Fruit fly (Drosophila melanogaster): Measurements from ENCODE around the gene CG14671.
A peak's percentile ranks its signal among the peaks of the same experiment; 100 is the strongest.

Gene CG14671

DNA sequence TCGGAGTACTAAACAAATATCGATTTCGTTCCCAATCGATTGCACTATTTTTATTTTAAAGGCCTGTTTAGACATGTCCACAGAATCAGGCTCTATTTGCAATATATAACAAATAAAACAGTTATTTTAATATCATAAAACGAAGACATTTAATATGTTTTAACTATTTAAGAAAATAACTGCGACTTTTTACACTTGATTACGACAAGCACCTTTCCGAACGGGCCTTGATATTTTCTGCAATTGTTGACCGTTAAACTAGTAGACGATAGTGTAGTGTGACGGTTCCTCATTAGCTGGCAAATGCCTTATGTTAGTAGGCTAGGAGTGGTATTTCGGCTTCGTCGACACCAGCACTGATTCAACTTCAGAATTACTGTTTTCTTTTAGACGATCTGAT, 4.0 kb upstream of the CG14671 start, which contains the start of the genes CG2931 and Rheb:
CG2931 (minus strand) TSS at position 26 of the 400 bp plus-strand sequence.
Rheb (plus strand) TSS at position 332 of the 400 bp plus-strand sequence.
- peak; percentile 23 for TF ChIP-seq CG9948 (tag; optimal IDR thresholded peaks at IDR 0.05)
- peak; percentile 32 for TF ChIP-seq CG8301 (tag; optimal IDR thresholded peaks at IDR 0.05)
- TF ChIP-seq CG13204 (GFP tag; optimal IDR thresholded peaks at IDR 0.05), result no peak
- TF ChIP-seq rn (GFP tag; IDR thresholded peaks at IDR 0.05), result peak; percentile 56
- no peak; the same call in 2 of the 3 replicates for TF ChIP-seq fd96Ca (GFP tag; IDR thresholded peaks at IDR 0.05)
- TF ChIP-seq CG15710 (tag; optimal IDR thresholded peaks at IDR 0.05), result peak; percentile 29
- peak; percentile 77 for TF ChIP-seq CG4496 (GFP tag; IDR thresholded peaks at IDR 0.05)
- TF ChIP-seq CG34367 (tag; optimal IDR thresholded peaks at IDR 0.05), result peak; percentile 24
- no peak for TF ChIP-seq CG10348 (GFP tag; IDR thresholded peaks at IDR 0.05)
- TF ChIP-seq Pif1B (GFP tag; optimal IDR thresholded peaks at IDR 0.05), result peak; percentile 25
- peak; percentile 60; the same call in 1 of the 2 replicates for TF ChIP-seq CG32121 (GFP tag; IDR thresholded peaks at IDR 0.05)
- peak; percentile 43 for TF ChIP-seq CG17806 (tag; optimal IDR thresholded peaks at IDR 0.05)
- peak; percentile 36 for TF ChIP-seq Snoo (tag; optimal IDR thresholded peaks at IDR 0.05)
- no peak for TF ChIP-seq EcR (GFP tag; optimal IDR thresholded peaks at IDR 0.05)
- TF ChIP-seq Ets98B (GFP tag; IDR thresholded peaks at IDR 0.05), result peak; percentile 42; the same call in 1 of the 2 replicates
- no peak for TF ChIP-seq CG8159 (tag; optimal IDR thresholded peaks at IDR 0.05)

DNA sequence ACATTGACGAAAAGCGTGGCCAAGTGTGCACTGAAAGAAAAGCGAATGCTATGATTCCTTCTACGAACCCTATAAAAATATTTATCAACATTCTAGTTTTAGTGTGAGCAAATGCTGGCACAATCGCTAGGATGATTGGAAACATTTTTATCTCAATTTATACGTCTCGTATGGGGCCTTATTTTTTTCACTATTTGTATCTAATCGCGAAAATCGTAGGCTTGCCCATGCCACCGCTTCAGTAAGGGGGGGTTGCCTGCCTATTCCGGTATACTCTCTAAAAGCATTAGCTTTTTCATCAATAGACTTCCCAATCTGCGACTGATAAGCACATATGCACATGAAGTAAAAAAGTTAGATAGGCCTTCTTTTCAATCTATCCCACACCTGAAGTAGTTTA, 1.0 kb upstream of the CG14671 start:
- TF ChIP-seq CG34367 (tag; optimal IDR thresholded peaks at IDR 0.05) (no peak), CG8159 (tag; optimal IDR thresholded peaks at IDR 0.05) (no peak), Snoo (tag; optimal IDR thresholded peaks at IDR 0.05) (peak; percentile 5), fd96Ca (GFP tag; IDR thresholded peaks at IDR 0.05) (peak; percentile 90), CG12605 (GFP tag; IDR thresholded peaks at IDR 0.05) (peak; percentile 72), CG32121 (GFP tag; IDR thresholded peaks at IDR 0.05) (peak; percentile 87), CG4496 (GFP tag; IDR thresholded peaks at IDR 0.05) (peak; percentile 94), CG17806 (tag; optimal IDR thresholded peaks at IDR 0.05) (peak; percentile 45), rn (GFP tag; IDR thresholded peaks at IDR 0.05) (peak; percentile 73), CG13204 (GFP tag; optimal IDR thresholded peaks at IDR 0.05) (no peak), Ets98B (GFP tag; IDR thresholded peaks at IDR 0.05) (peak; percentile 91)

DNA sequence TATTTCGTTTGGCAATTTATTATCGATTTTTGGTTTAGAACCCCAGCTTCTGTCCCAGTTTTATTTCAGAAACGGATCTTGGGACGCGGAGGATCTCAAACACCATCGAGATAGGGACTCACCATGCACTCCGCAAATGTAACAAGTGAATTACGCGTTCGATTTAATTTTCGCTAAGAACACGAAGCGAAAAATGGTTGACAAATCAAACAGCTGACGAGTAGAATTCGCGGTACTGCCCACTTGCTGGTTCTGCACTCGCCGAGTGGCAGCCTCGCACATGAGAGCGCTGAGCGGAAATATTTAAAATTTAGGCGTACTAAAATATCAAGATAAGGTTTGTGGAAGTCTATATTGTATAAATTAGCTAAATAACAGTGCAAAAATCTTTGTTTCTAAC, 1.2 kb downstream of the CG14671 start, which contains the start of gene Pi4KIIalpha:
Pi4KIIalpha (minus strand) TSS at position 233 of the 400 bp plus-strand sequence.
- TF ChIP-seq Pif1B (GFP tag; optimal IDR thresholded peaks at IDR 0.05) (no peak), EcR (GFP tag; optimal IDR thresholded peaks at IDR 0.05) (no peak), gl (tag; optimal IDR thresholded peaks at IDR 0.05) (no peak), CG14655 (GFP tag; optimal IDR thresholded peaks at IDR 0.05) (no peak), Snoo (tag; optimal IDR thresholded peaks at IDR 0.05) (no peak), CG9948 (tag; optimal IDR thresholded peaks at IDR 0.05) (no peak), Pif1A (GFP tag; optimal IDR thresholded peaks at IDR 0.05) (no peak), fd96Ca (GFP tag; IDR thresholded peaks at IDR 0.05) (no peak)

dm6 chr3R:5562956-5563355, 1.7 kb downstream of the CG14671 start:
- no peak for TF ChIP-seq CG12605 (GFP tag; IDR thresholded peaks at IDR 0.05)
- no peak for TF ChIP-seq CG8159 (tag; optimal IDR thresholded peaks at IDR 0.05)
- no peak for TF ChIP-seq rn (GFP tag; IDR thresholded peaks at IDR 0.05)

DNA sequence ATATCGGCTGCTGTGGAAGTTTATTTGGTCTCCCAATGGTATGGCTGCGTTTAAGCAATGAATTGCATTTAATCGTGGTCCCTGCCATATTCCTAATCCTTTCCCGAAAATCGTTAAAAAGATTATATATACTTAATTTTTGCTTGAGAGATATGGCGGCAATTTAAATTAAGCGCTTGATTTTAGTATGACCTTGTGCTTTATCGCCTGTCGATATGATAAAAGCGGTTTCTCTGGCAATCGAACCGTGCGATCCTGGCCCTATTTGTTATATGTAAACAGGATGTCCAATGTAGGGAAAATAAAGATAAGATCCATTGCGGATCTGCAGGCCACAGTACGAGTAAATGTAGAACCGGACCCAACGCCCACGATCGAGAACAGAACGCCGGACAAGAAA, 9.8 kb downstream of the CG14671 start, which contains the start of gene Snm1:
Snm1 (plus strand) TSS at position 233 of the 400 bp plus-strand sequence.
- TF ChIP-seq CG4496 (GFP tag; IDR thresholded peaks at IDR 0.05) (0 out of 3 replicates have a peak, but pooled peaks have one; percentile 21), CG8301 (tag; optimal IDR thresholded peaks at IDR 0.05) (no peak)

- no peak for TF ChIP-seq Pif1A (GFP tag; optimal IDR thresholded peaks at IDR 0.05)
- no peak for TF ChIP-seq CG10348 (GFP tag; IDR thresholded peaks at IDR 0.05)
These were observed 10.5 kb downstream of the CG14671 start, which contains the start of gene Pcmt for dm6 chr3R:5554082-5554481. TSS of gene Pcmt (minus strand) at chr3R:5554316.

dm6 chr3R:5551593-5551992, 13.0 kb downstream of the CG14671 start:
- TF ChIP-seq CG17806 (tag; optimal IDR thresholded peaks at IDR 0.05) (no peak), EcR (GFP tag; optimal IDR thresholded peaks at IDR 0.05) (no peak), Pif1B (GFP tag; optimal IDR thresholded peaks at IDR 0.05) (no peak), CG34367 (tag; optimal IDR thresholded peaks at IDR 0.05) (no peak), fd96Ca (GFP tag; IDR thresholded peaks at IDR 0.05) (no peak), Pif1A (GFP tag; optimal IDR thresholded peaks at IDR 0.05) (no peak), CG15710 (tag; optimal IDR thresholded peaks at IDR 0.05) (no peak), rn (GFP tag; IDR thresholded peaks at IDR 0.05) (no peak), Snoo (tag; optimal IDR thresholded peaks at IDR 0.05) (no peak), CG14655 (GFP tag; optimal IDR thresholded peaks at IDR 0.05) (no peak), CG9948 (tag; optimal IDR thresholded peaks at IDR 0.05) (no peak), Ets98B (GFP tag; IDR thresholded peaks at IDR 0.05) (no peak), CG10348 (GFP tag; IDR thresholded peaks at IDR 0.05) (no peak), gl (tag; optimal IDR thresholded peaks at IDR 0.05) (no peak), D1 (tag; optimal IDR thresholded peaks at IDR 0.05) (no peak), CG4496 (GFP tag; IDR thresholded peaks at IDR 0.05) (no peak), CG32121 (GFP tag; IDR thresholded peaks at IDR 0.05) (no peak), CG13204 (GFP tag; optimal IDR thresholded peaks at IDR 0.05) (no peak), CG12605 (GFP tag; IDR thresholded peaks at IDR 0.05) (no peak)

Data from whole organism, pupa.